Worm (Caenorhabditis elegans): ENCODE results near the gene F53F4.7.

Gene F53F4.7

ce11 chrV:13658577-13658976 lies 44.8 kb upstream of the F53F4.7 start (continued):
- TF ChIP-seq snpc-1.2 (GFP tag; IDR thresholded peaks at IDR 0.05), result no peak
- TF ChIP-seq madf-5 (GFP tag; IDR thresholded peaks at IDR 0.05), result peak in 1 of 2 experiments; percentile 41; a peak in 1 of 4 replicates
- TF ChIP-seq nhr-41 (GFP tag; IDR thresholded peaks at IDR 0.05), result no peak
- TF ChIP-seq nhr-6 (tag; optimal IDR thresholded peaks at IDR 0.05), result peak; percentile 75
- TF ChIP-seq daf-19 (GFP tag; conservative IDR thresholded peaks at IDR 0.05), result no peak
- peak; percentile 51 for TF ChIP-seq T20F7.1 (GFP tag; optimal IDR thresholded peaks at IDR 0.05)
- TF ChIP-seq nhr-10 (tag; optimal IDR thresholded peaks at IDR 0.05), result peak; percentile 52

- TF ChIP-seq nhr-6 (tag; optimal IDR thresholded peaks at IDR 0.05) (no peak), hif-1 (tag; optimal IDR thresholded peaks at IDR 0.05) (no peak), lim-7 (GFP tag; IDR thresholded peaks at IDR 0.05) (no peak), ceh-20 (GFP tag; IDR thresholded peaks at IDR 0.05) (peak; percentile 17; the same call in 1 of the 2 replicates), ceh-44 (GFP tag; IDR thresholded peaks at IDR 0.05) (no peak), pha-4 (GFP tag; IDR thresholded peaks at IDR 0.05) (peak; percentile 23; the same call in 1 of the 2 replicates), pha-4 (tag; optimal IDR thresholded peaks at IDR 0.05) (no peak)
These were observed 44.1 kb upstream of the F53F4.7 start for ce11 chrV:13657841-13658338.

ce11 chrV:13657291-13657690 lies 43.5 kb upstream of the F53F4.7 start:
- TF ChIP-seq T20F7.1 (GFP tag; optimal IDR thresholded peaks at IDR 0.05), result peak; percentile 50
- peak; percentile 96 for TF ChIP-seq hlh-30 (tag; optimal IDR thresholded peaks at IDR 0.05; ENCODE audit: insufficient read depth)
- peak; percentile 43 to 90 for TF ChIP-seq hif-1 (tag; optimal IDR thresholded peaks at IDR 0.05)
- TF ChIP-seq madf-9 (GFP tag; conservative IDR thresholded peaks at IDR 0.05), result 0 out of 2 replicates have a peak, but pooled peaks have one; percentile 26
- TF ChIP-seq ztf-11 (tag; optimal IDR thresholded peaks at IDR 0.05), result no peak
- peak; percentile 5 for TF ChIP-seq zip-2 (tag; optimal IDR thresholded peaks at IDR 0.05)
- no peak for TF ChIP-seq fkh-10 (GFP tag; optimal IDR thresholded peaks at IDR 0.05)
- TF ChIP-seq nhr-28 (tag; optimal IDR thresholded peaks at IDR 0.05), result peak; percentile 93
- TF ChIP-seq nhr-42 (GFP tag; IDR thresholded peaks at IDR 0.05), result 0 out of 2 replicates have a peak, but pooled peaks have one; percentile 36
- TF ChIP-seq R02D3.7 (tag; optimal IDR thresholded peaks at IDR 0.05), result no peak
- peak; percentile 26; the same call in 1 of the 2 replicates for TF ChIP-seq ctbp-1 (GFP tag; IDR thresholded peaks at IDR 0.05)
- peak; percentile 17 for TF ChIP-seq pqm-1 (tag; optimal IDR thresholded peaks at IDR 0.05)
- TF ChIP-seq ceh-82 (tag; optimal IDR thresholded peaks at IDR 0.05), result no peak
- TF ChIP-seq gei-8 (GFP tag; optimal IDR thresholded peaks at IDR 0.05), result peak; percentile 73
- no peak for TF ChIP-seq pha-4 (GFP tag; IDR thresholded peaks at IDR 0.05)
- TF ChIP-seq pha-4 (tag; optimal IDR thresholded peaks at IDR 0.05), result no peak
- peak; percentile 69; the same call in 1 of the 2 replicates for TF ChIP-seq lin-29 (GFP tag; IDR thresholded peaks at IDR 0.05)
- peak; percentile 88 for TF ChIP-seq ceh-20 (GFP tag; IDR thresholded peaks at IDR 0.05)
- TF ChIP-seq set-16 (GFP tag; IDR thresholded peaks at IDR 0.05), result peak; percentile 17; the same call in 1 of the 2 replicates
- 0 out of 2 replicates have a peak, but pooled peaks have one; percentile 33 for TF ChIP-seq nhr-41 (GFP tag; IDR thresholded peaks at IDR 0.05)
- peak; percentile 97 for TF ChIP-seq hlh-11 (tag; optimal IDR thresholded peaks at IDR 0.05)
- TF ChIP-seq tra-1 (GFP tag; IDR thresholded peaks at IDR 0.05), result peak; percentile 76
- peak; percentile 41 for TF ChIP-seq cey-2 (tag; optimal IDR thresholded peaks at IDR 0.05; ENCODE audit: borderline replicate concordance, insufficient read depth)
- peak; percentile 36 for TF ChIP-seq mes-2 (tag; optimal IDR thresholded peaks at IDR 0.05; ENCODE audit: poor library complexity, severe bottlenecking)
- TF ChIP-seq nhr-10 (tag; optimal IDR thresholded peaks at IDR 0.05), result peak; percentile 64
- peak; percentile 97 for TF ChIP-seq mxl-3 (GFP tag; optimal IDR thresholded peaks at IDR 0.05)
- peak; percentile 50 for TF ChIP-seq mep-1 (tag; optimal IDR thresholded peaks at IDR 0.05)
- peak; percentile 19 for TF ChIP-seq ztf-7 (tag; optimal IDR thresholded peaks at IDR 0.05)
- TF ChIP-seq F10B5.3 (tag; optimal IDR thresholded peaks at IDR 0.05), result no peak
- TF ChIP-seq nhr-48 (tag; optimal IDR thresholded peaks at IDR 0.05), result peak; percentile 80
- 0 out of 2 replicates have a peak, but pooled peaks have one; percentile 10 for TF ChIP-seq dmd-9 (GFP tag; IDR thresholded peaks at IDR 0.05)
- TF ChIP-seq php-3 (GFP tag; IDR thresholded peaks at IDR 0.05), result peak; percentile 43; the same call in 1 of the 2 replicates
- no peak for TF ChIP-seq Y105C5A.15 (GFP tag; IDR thresholded peaks at IDR 0.05)
- 0 out of 2 replicates have a peak, but pooled peaks have one; percentile 33 for TF ChIP-seq lin-38 (GFP tag; IDR thresholded peaks at IDR 0.05)
- no peak for TF ChIP-seq tag-97 (GFP tag; IDR thresholded peaks at IDR 0.05)
- TF ChIP-seq lin-13 (GFP tag; optimal IDR thresholded peaks at IDR 0.05), result peak; percentile 75
- peak; percentile 62 for TF ChIP-seq nhr-77 (tag; optimal IDR thresholded peaks at IDR 0.05)
- TF ChIP-seq lsy-2 (tag; optimal IDR thresholded peaks at IDR 0.05), result peak in 1 of 2 experiments; percentile 68
- TF ChIP-seq saeg-2 (GFP tag; IDR thresholded peaks at IDR 0.05), result 0 out of 2 replicates have a peak, but pooled peaks have one; percentile 12

Data from whole organism, L4 larva.